Worm (Caenorhabditis elegans): ENCODE results near the gene mec-5.

DNA sequence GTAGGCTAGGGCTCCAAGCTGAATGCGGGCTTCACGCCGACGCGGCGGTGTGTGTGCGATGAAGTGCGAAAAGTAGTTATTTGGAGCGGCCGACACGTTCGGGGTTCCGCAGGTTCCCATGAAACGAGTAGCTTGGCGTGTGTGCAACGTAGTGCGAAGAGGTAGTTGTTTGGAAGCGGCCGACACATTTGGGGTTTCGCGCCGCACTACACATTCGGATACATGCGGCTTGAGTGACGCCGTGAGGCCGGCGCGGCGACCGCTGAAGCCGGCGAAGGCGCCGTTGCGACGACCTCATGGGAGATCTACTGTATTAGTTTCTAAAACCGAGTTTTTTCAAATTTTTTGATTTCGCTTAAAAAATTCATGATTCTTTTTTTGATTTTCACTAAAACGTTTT lies 42.6 kb upstream of the mec-5 start:
- TF ChIP-seq him-1 (tag; optimal IDR thresholded peaks at IDR 0.05) (no peak), dao-5 (tag; optimal IDR thresholded peaks at IDR 0.05) (no peak), W03F9.2 (tag; optimal IDR thresholded peaks at IDR 0.05) (no peak)

All from whole organism, L4/young adult.